Worm (Caenorhabditis elegans): ENCODE measurements around the gene C35D10.1.

ce11 chrIII:4903784-4904183 is 24.2 kb downstream of the C35D10.1 start, which contains the start of gene kbp-2:
- no peak for TF ChIP-seq nhr-28 (tag; optimal IDR thresholded peaks at IDR 0.05)
- TF ChIP-seq ceh-88 (GFP tag; IDR thresholded peaks at IDR 0.05), result no peak
- TF ChIP-seq fkh-4 (tag; optimal IDR thresholded peaks at IDR 0.05; ENCODE audit: borderline replicate concordance), result no peak
- no peak for TF ChIP-seq mdl-1 (tag; optimal IDR thresholded peaks at IDR 0.05)
- no peak for TF ChIP-seq ama-1 (optimal IDR thresholded peaks at IDR 0.05)
- TF ChIP-seq fos-1 (tag; optimal IDR thresholded peaks at IDR 0.05), result no peak
- no peak for TF ChIP-seq lin-13 (GFP tag; optimal IDR thresholded peaks at IDR 0.05)
- no peak for TF ChIP-seq nhr-237 (tag; optimal IDR thresholded peaks at IDR 0.05)
- no peak for TF ChIP-seq unc-62 (GFP tag; optimal IDR thresholded peaks at IDR 0.05)
- no peak for TF ChIP-seq lin-15B (tag; optimal IDR thresholded peaks at IDR 0.05)
- no peak for TF ChIP-seq pqm-1 (tag; optimal IDR thresholded peaks at IDR 0.05)
- no peak for TF ChIP-seq zag-1 (tag; optimal IDR thresholded peaks at IDR 0.05)
- no peak for TF ChIP-seq unc-98 (GFP tag; IDR thresholded peaks at IDR 0.05)
